Fruit fly (Drosophila melanogaster) whole organism, embryonic: ENCODE measurements around the gene Ubc4.

ENCODE experiments used
- Abd-B ChIP-seq: fragments of 200-800 bp; sonication (Bioruptor generic); optimal IDR thresholded peaks from 2 replicates; lab custom pipeline; 2018; ENCODE audit warnings: missing biosample characterization, mild to moderate bottlenecking, missing genetic modification characterization, moderate library complexity
- CG10267 ChIP-seq: fragments of 200-800 bp; sonication (Bioruptor generic); optimal IDR thresholded peaks from 2 replicates; lab custom pipeline; 2018; ENCODE audit warnings: missing biosample characterization, mild to moderate bottlenecking, missing genetic modification characterization, moderate library complexity
- CG10654 ChIP-seq: fragments of 200-800 bp; sonication (Bioruptor generic); optimal IDR thresholded peaks from 2 replicates; lab custom pipeline; 2016; ENCODE audit warnings: missing biosample characterization, missing genetic modification characterization
- CG13123 ChIP-seq: fragments of 200-800 bp; sonication (Bioruptor generic); optimal IDR thresholded peaks from 2 replicates; lab custom pipeline; 2016; ENCODE audit warnings: missing biosample characterization, missing genetic modification characterization
- CG13287 ChIP-seq: fragments of 200-800 bp; sonication (Bioruptor generic); IDR thresholded peaks from 2 replicates; pipeline ENCODE4 v1.3.6; 2022; ENCODE audit warnings: missing biosample characterization, missing genetic modification characterization; ENCODE audit not compliant: partially characterized antibody
- CG15696 ChIP-seq: fragments of 200-800 bp; sonication (Bioruptor generic); optimal IDR thresholded peaks from 2 replicates; lab custom pipeline; 2019; ENCODE audit warnings: missing biosample characterization, mild to moderate bottlenecking, missing genetic modification characterization, moderate library complexity
- CG16813 ChIP-seq: fragments of 200-800 bp; sonication (Bioruptor generic); IDR thresholded peaks from 3 replicates; pipeline ENCODE4 v1.3.6; 2022; ENCODE audit warnings: missing biosample characterization, missing genetic modification characterization; ENCODE audit not compliant: partially characterized antibody
- CG17359 ChIP-seq: fragments of 200-800 bp; sonication (Bioruptor generic); optimal IDR thresholded peaks from 3 replicates; lab custom pipeline; 2018; ENCODE audit warnings: missing biosample characterization, mild to moderate bottlenecking, missing genetic modification characterization, moderate library complexity
- CG17802 ChIP-seq: fragments of 200-800 bp; sonication (Bioruptor generic); optimal IDR thresholded peaks from 2 replicates; lab custom pipeline; 2018; ENCODE audit warnings: missing biosample characterization, mild to moderate bottlenecking, missing genetic modification characterization, moderate library complexity
- CG2120 ChIP-seq: fragments of 200-800 bp; sonication (Bioruptor generic); optimal IDR thresholded peaks from 3 replicates; lab custom pipeline; 2016; ENCODE audit warnings: missing biosample characterization, missing genetic modification characterization
- CG3847 ChIP-seq: fragments of 200-800 bp; sonication (Bioruptor generic); IDR thresholded peaks from 2 replicates; pipeline ENCODE4 v1.3.6; 2022; ENCODE audit warnings: missing biosample characterization, missing genetic modification characterization
- CG4282 ChIP-seq: fragments of 200-800 bp; sonication (Bioruptor generic); optimal IDR thresholded peaks from 2 replicates; lab custom pipeline; 2016; ENCODE audit warnings: missing biosample characterization, missing genetic modification characterization
- CG6272 ChIP-seq: fragments of 200-800 bp; sonication (Bioruptor generic); IDR thresholded peaks from 2 replicates; pipeline ENCODE4 v1.3.6; 2022; ENCODE audit warnings: missing biosample characterization, missing genetic modification characterization
- CG6683 ChIP-seq: fragments of 200-800 bp; sonication (Bioruptor generic); optimal IDR thresholded peaks from 2 replicates; lab custom pipeline; 2017; ENCODE audit warnings: missing biosample characterization, mild to moderate bottlenecking, missing genetic modification characterization, missing genetic modification reagents
- CG7271 ChIP-seq: fragments of 200-800 bp; sonication (Bioruptor generic); optimal IDR thresholded peaks from 2 replicates; lab custom pipeline; 2018; ENCODE audit warnings: missing biosample characterization, mild to moderate bottlenecking, missing genetic modification characterization, moderate library complexity
- CG7357 ChIP-seq: fragments of 200-800 bp; sonication (Bioruptor generic); IDR thresholded peaks from 3 replicates; pipeline ENCODE4 v1.3.6; 2022; ENCODE audit warnings: missing biosample characterization, missing genetic modification characterization
- CG7928 ChIP-seq: fragments of 200-800 bp; sonication (Bioruptor generic); optimal IDR thresholded peaks from 2 replicates; lab custom pipeline; 2017; ENCODE audit warnings: missing biosample characterization, mild to moderate bottlenecking, missing genetic modification characterization
- CG8089 ChIP-seq: fragments of 200-800 bp; sonication (Bioruptor generic); optimal IDR thresholded peaks from 3 replicates; lab custom pipeline; 2016; ENCODE audit warnings: missing biosample characterization, missing genetic modification characterization
- CG8765 ChIP-seq: fragments of 200-800 bp; sonication (Bioruptor generic); IDR thresholded peaks from 2 replicates; pipeline ENCODE4 v1.3.6; 2022; ENCODE audit warnings: missing biosample characterization, missing genetic modification characterization
- CG9215 ChIP-seq: fragments of 200-800 bp; sonication (Bioruptor generic); IDR thresholded peaks from 2 replicates; pipeline ENCODE4 v1.3.6; 2022; ENCODE audit warnings: missing biosample characterization, missing genetic modification characterization
- Deaf1 ChIP-seq: fragments of 200-800 bp; optimal IDR thresholded peaks from 3 replicates; lab custom pipeline; 2019; ENCODE audit warnings: missing biosample characterization, mild to moderate bottlenecking, missing genetic modification characterization, moderate library complexity
- Doc3 ChIP-seq: fragments of 200-800 bp; sonication (Bioruptor generic); IDR thresholded peaks from 3 replicates; pipeline ENCODE4 v1.3.6; 2022; ENCODE audit warnings: missing biosample characterization, missing genetic modification characterization; ENCODE audit not compliant: partially characterized antibody
- Fer2 ChIP-seq: fragments of 200-800 bp; sonication (Bioruptor generic); optimal IDR thresholded peaks from 2 replicates; lab custom pipeline; 2018; ENCODE audit warnings: missing biosample characterization, mild to moderate bottlenecking, missing genetic modification characterization, moderate library complexity
- Med ChIP-seq: fragments of 200-800 bp; sonication (Bioruptor generic); peaks from one replicate; lab custom pipeline; 2016; ENCODE audit warnings: missing biosample characterization, missing genetic modification characterization, mild to moderate bottlenecking, inconsistent platforms, moderate library complexity
- Nf-YA ChIP-seq: fragments of 200-800 bp; sonication (Bioruptor generic); IDR thresholded peaks from 2 replicates; pipeline ENCODE4 v1.3.6; 2022; ENCODE audit warnings: missing biosample characterization, missing genetic modification characterization
- NfI ChIP-seq: fragments of 200-800 bp; sonication (Bioruptor generic); optimal IDR thresholded peaks from 3 replicates; lab custom pipeline; 2018; ENCODE audit warnings: missing biosample characterization, mild to moderate bottlenecking, missing genetic modification characterization, moderate library complexity
- Rx ChIP-seq: fragments of 200-800 bp; sonication (Bioruptor generic); IDR thresholded peaks from 2 replicates; pipeline ENCODE4 v1.3.6; 2022; ENCODE audit warnings: missing biosample characterization, missing genetic modification characterization
- Side ChIP-seq: fragments of 200-800 bp; sonication (Bioruptor generic); optimal IDR thresholded peaks from 2 replicates; lab custom pipeline; 2016; ENCODE audit warnings: missing biosample characterization, missing genetic modification characterization
- Six4 ChIP-seq: fragments of 200-800 bp; sonication (Bioruptor generic); optimal IDR thresholded peaks from 2 replicates; lab custom pipeline; 2016; ENCODE audit warnings: missing biosample characterization, missing genetic modification characterization
- fd64A ChIP-seq: fragments of 200-800 bp; sonication (Bioruptor generic); optimal IDR thresholded peaks from 3 replicates; lab custom pipeline; 2018; ENCODE audit warnings: missing biosample characterization, mild to moderate bottlenecking, missing genetic modification characterization
- otp ChIP-seq: fragments of 200-800 bp; sonication (Bioruptor generic); IDR thresholded peaks from 3 replicates; pipeline ENCODE4, ENCODE4 v1.3.6; 2022; ENCODE audit warnings: missing biosample characterization, missing genetic modification characterization
- phol ChIP-seq: fragments of 200-800 bp; sonication (Bioruptor generic); optimal IDR thresholded peaks from 3 replicates; lab custom pipeline; 2018; ENCODE audit warnings: missing biosample characterization, mild to moderate bottlenecking, missing genetic modification characterization, moderate library complexity
- prd ChIP-seq, 3 experiments: fragments of >200 bp in 2 of 3; fragments of 200-800 bp in 1 of 3; sonication (Bioruptor generic) in 1 of 3; optimal IDR thresholded peaks in 2 of 3; IDR thresholded peaks in 1 of 3; 2 replicates in 2 of 3; 3 replicates in 1 of 3; pipeline versions ENCODE4 v1.3.6 to Lab custom; 2017 to 2022; ENCODE audit warnings: missing biosample characterization in 1 of 3, missing genetic modification characterization in 1 of 3
- row ChIP-seq: fragments of 200-800 bp; sonication (Bioruptor generic); IDR thresholded peaks from 3 replicates; pipeline ENCODE4 v1.3.6; 2022; ENCODE audit warnings: missing biosample characterization, missing genetic modification characterization
- schlank ChIP-seq: fragments of 200-800 bp; sonication (Bioruptor generic); optimal IDR thresholded peaks from 2 replicates; lab custom pipeline; 2018; ENCODE audit warnings: missing biosample characterization, mild to moderate bottlenecking, missing genetic modification characterization
- sd ChIP-seq: fragments of 200-800 bp; sonication (Bioruptor generic); optimal IDR thresholded peaks from 3 replicates; lab custom pipeline; 2018; ENCODE audit warnings: missing biosample characterization, mild to moderate bottlenecking, missing genetic modification characterization, moderate library complexity
- slbo ChIP-seq: fragments of 200-800 bp; sonication (Bioruptor generic); IDR thresholded peaks from 2 replicates; pipeline ENCODE4 v1.3.6; 2022; ENCODE audit warnings: missing biosample characterization, missing genetic modification characterization
- sna ChIP-seq: fragments of 200-800 bp; sonication (Bioruptor generic); IDR thresholded peaks from 2 replicates; pipeline ENCODE4 v1.3.6; 2022; ENCODE audit warnings: missing biosample characterization, missing genetic modification characterization; ENCODE audit not compliant: partially characterized antibody
- sob ChIP-seq: fragments of 200-800 bp; sonication (Bioruptor generic); IDR thresholded peaks from 2 replicates; pipeline ENCODE4 v1.3.6; 2022; ENCODE audit warnings: missing biosample characterization, missing genetic modification characterization
- stc ChIP-seq: fragments of 200-800 bp; sonication (Bioruptor generic); IDR thresholded peaks from 2 replicates; pipeline ENCODE4 v1.3.6; 2022; ENCODE audit warnings: missing biosample characterization, missing genetic modification characterization
- stwl ChIP-seq: fragments of 200-800 bp; sonication (Bioruptor generic); optimal IDR thresholded peaks from 3 replicates; lab custom pipeline; 2018; ENCODE audit warnings: missing biosample characterization, mild to moderate bottlenecking, missing genetic modification characterization, moderate library complexity
- sug ChIP-seq: fragments of 200-800 bp; optimal IDR thresholded peaks from 2 replicates; lab custom pipeline; 2019; ENCODE audit warnings: missing biosample characterization, mild to moderate bottlenecking, missing genetic modification characterization, moderate library complexity
- toy ChIP-seq: fragments of 200-800 bp; sonication (Bioruptor generic); IDR thresholded peaks from 2 replicates; pipeline ENCODE4 v1.3.6; 2022; ENCODE audit warnings: missing biosample characterization, missing genetic modification characterization
- twi ChIP-seq: fragments of 200-800 bp; optimal IDR thresholded peaks from 2 replicates; lab custom pipeline; 2019; ENCODE audit warnings: missing biosample characterization, mild to moderate bottlenecking, missing genetic modification characterization, moderate library complexity
- usp ChIP-seq: fragments of >200 bp; optimal IDR thresholded peaks from 2 replicates; lab custom pipeline; 2017; ENCODE audit warnings: missing biosample characterization, missing genetic modification characterization
- zen ChIP-seq: fragments of 200-800 bp; sonication (Bioruptor generic); optimal IDR thresholded peaks from 3 replicates; lab custom pipeline; 2018; ENCODE audit warnings: missing biosample characterization, mild to moderate bottlenecking, missing genetic modification characterization, moderate library complexity
- zf30C ChIP-seq: fragments of 200-800 bp; sonication (Bioruptor generic); optimal IDR thresholded peaks from 3 replicates; lab custom pipeline; 2018; ENCODE audit warnings: missing biosample characterization, mild to moderate bottlenecking, missing genetic modification characterization

The Ubc4 gene

dm6 chr3L:9696650-9697526 lies 1.2 kb upstream of the Ubc4 start, which contains the start of gene Prps (continued):
- no peak for TF ChIP-seq sna
- TF ChIP-seq CG17359 (tag; lab: Kevin White, UChicago) = peak; percentile 82
- TF ChIP-seq CG7928 = no peak
- TF ChIP-seq CG3847 (GFP tag; lab: Robert Waterston, UW) = peak; percentile 60
- TF ChIP-seq zf30C (GFP tag; lab: Kevin White, UChicago) = no peak
- TF ChIP-seq Six4 = peak; percentile 59
- TF ChIP-seq Rx (GFP tag; lab: Robert Waterston, UW) = peak; percentile 66
- peak; percentile 79 for TF ChIP-seq Side (GFP tag; lab: Kevin White, UChicago)
- TF ChIP-seq slbo (GFP tag; lab: Robert Waterston, UW) = peak; percentile 82
- TF ChIP-seq CG8089 = peak; percentile 59
- TF ChIP-seq schlank (tag; lab: Kevin White, UChicago) = peak; percentile 62
- peak; percentile 36 for TF ChIP-seq CG17802 (tag; lab: Kevin White, UChicago)
- TF ChIP-seq fd64A (GFP tag; lab: Kevin White, UChicago) = peak; percentile 40
- TF ChIP-seq CG10654 (GFP tag; lab: Kevin White, UChicago) = peak; percentile 75
- TF ChIP-seq CG13123 = peak; percentile 63
- no peak for TF ChIP-seq prd (optimal IDR thresholded peaks at IDR 0.05; lab: Kevin White, UChicago)
- peak; percentile 81 for TF ChIP-seq prd (GFP tag; IDR thresholded peaks at IDR 0.05; lab: Robert Waterston, UW)
- no peak for TF ChIP-seq CG15696 (tag; lab: Kevin White, UChicago)
- TF ChIP-seq CG6272 (GFP tag; lab: Robert Waterston, UW) = peak; percentile 46; the same call in 1 of the 2 replicates
- TF ChIP-seq CG13287 = peak; percentile 30; the same call in 1 of the 2 replicates
- TF ChIP-seq twi (tag; lab: Kevin White, UChicago) = peak; percentile 19
- TF ChIP-seq stwl (tag; lab: Kevin White, UChicago) = no peak
- TF ChIP-seq Fer2 (tag; lab: Kevin White, UChicago) = peak; percentile 5
- TF ChIP-seq CG16813 (GFP tag; lab: Robert Waterston, UW) = no peak
- peak; percentile 60; the same call in 1 of the 3 replicates for TF ChIP-seq CG7357 (GFP tag; lab: Robert Waterston, UW)
- peak; percentile 61 for TF ChIP-seq CG10267 (tag; lab: Kevin White, UChicago)
- TF ChIP-seq zen (tag; lab: Kevin White, UChicago) = no peak
- TF ChIP-seq Deaf1 (tag; lab: Kevin White, UChicago) = peak; percentile 54
- TF ChIP-seq CG2120 = peak; percentile 81
- no peak for TF ChIP-seq CG7271 (tag; lab: Kevin White, UChicago)
- peak; percentile 36 for TF ChIP-seq Abd-B (GFP tag; lab: Kevin White, UChicago)
- 0 out of 3 replicates have a peak, but pooled peaks have one; percentile 32 for TF ChIP-seq Doc3 (GFP tag; lab: Robert Waterston, UW)
- peak; percentile 79 for TF ChIP-seq CG4282
- TF ChIP-seq otp = peak; percentile 72; the same call in 2 of the 3 replicates
- TF ChIP-seq CG6683 (GFP tag; lab: Kevin White, UChicago) = peak; percentile 49
- TF ChIP-seq sd (tag; lab: Kevin White, UChicago) = peak; percentile 53
- TF ChIP-seq sob (GFP tag; lab: Robert Waterston, UW) = peak; percentile 84
- TF ChIP-seq usp (GFP tag; lab: Kevin White, UChicago) = no peak
- TF ChIP-seq NfI (GFP tag; lab: Kevin White, UChicago) = peak; percentile 74
- peak; percentile 66 for TF ChIP-seq toy (GFP tag; lab: Robert Waterston, UW)
- peak; percentile 58; the same call in 1 of the 2 replicates for TF ChIP-seq CG8765 (GFP tag; lab: Robert Waterston, UW)
- peak; percentile 79 for TF ChIP-seq stc (GFP tag; lab: Robert Waterston, UW)
- peak; percentile 62 for TF ChIP-seq phol
- TF ChIP-seq CG9215 (GFP tag; lab: Robert Waterston, UW) = peak; percentile 45; the same call in 1 of the 2 replicates
- TF ChIP-seq Med (GFP tag; lab: Kevin White, UChicago) = peak; percentile 97
- peak; percentile 68 for TF ChIP-seq sug (tag; lab: Kevin White, UChicago)
- no peak; the same call in 1 of the 2 replicates for TF ChIP-seq Nf-YA (GFP tag; lab: Robert Waterston, UW)
- peak; percentile 98 for TF ChIP-seq row (GFP tag; lab: Robert Waterston, UW)
